Fruit fly (Drosophila melanogaster) whole organism, embryonic: ENCODE data around the gene CG10214.
A peak's percentile ranks its signal among the peaks of the same experiment; 100 is the strongest.

ENCODE experiments used
- Abd-B ChIP-seq: fragments of 200-800 bp; sonication (Bioruptor generic); optimal IDR thresholded peaks from 2 replicates; lab custom pipeline; 2018; ENCODE audit warnings: missing biosample characterization, mild to moderate bottlenecking, missing genetic modification characterization, moderate library complexity
- Ada2b ChIP-seq: fragments of 200-800 bp; sonication (Bioruptor generic); IDR thresholded peaks from 2 replicates; pipeline ENCODE4 v1.3.6; 2022; ENCODE audit warnings: missing biosample characterization, missing genetic modification characterization
- Adf1 ChIP-seq: fragments of 200-800 bp; sonication (Bioruptor generic); IDR thresholded peaks from 2 replicates; pipeline ENCODE4 v1.3.6; 2022; ENCODE audit warnings: missing biosample characterization, missing genetic modification characterization
- CG10274 ChIP-seq: fragments of 200-800 bp; sonication (Bioruptor generic); optimal IDR thresholded peaks from 3 replicates; lab custom pipeline; 2017; ENCODE audit warnings: missing biosample characterization, mild to moderate bottlenecking, missing genetic modification characterization
- CG10543 ChIP-seq: fragments of 200-800 bp; sonication (Bioruptor generic); optimal IDR thresholded peaks from 3 replicates; lab custom pipeline; 2017; ENCODE audit warnings: missing biosample characterization, mild to moderate bottlenecking, missing genetic modification characterization, moderate library complexity
- CG11695 ChIP-seq: fragments of 200-800 bp; sonication (Bioruptor generic); IDR thresholded peaks from 3 replicates; pipeline ENCODE4 v1.3.6; 2022; ENCODE audit warnings: missing biosample characterization, missing genetic modification characterization
- CG12104 ChIP-seq: fragments of 200-800 bp; sonication (Bioruptor generic); optimal IDR thresholded peaks from 3 replicates; lab custom pipeline; 2016; ENCODE audit warnings: missing biosample characterization, missing genetic modification characterization
- CG12744 ChIP-seq: fragments of 200-800 bp; sonication (Bioruptor generic); optimal IDR thresholded peaks from 2 replicates; lab custom pipeline; 2016; ENCODE audit warnings: missing biosample characterization, missing genetic modification characterization
- CG15479 ChIP-seq: fragments of 200-800 bp; sonication (Bioruptor generic); optimal IDR thresholded peaks from 3 replicates; lab custom pipeline; 2019; ENCODE audit warnings: missing biosample characterization, mild to moderate bottlenecking, missing genetic modification characterization, moderate library complexity
- CG15696 ChIP-seq: fragments of 200-800 bp; sonication (Bioruptor generic); optimal IDR thresholded peaks from 2 replicates; lab custom pipeline; 2019; ENCODE audit warnings: missing biosample characterization, mild to moderate bottlenecking, missing genetic modification characterization, moderate library complexity
- CG1602 ChIP-seq: fragments of 200-800 bp; sonication (Bioruptor generic); optimal IDR thresholded peaks from 3 replicates; lab custom pipeline; 2016; ENCODE audit warnings: missing biosample characterization, missing genetic modification characterization
- CG17829 ChIP-seq: fragments of 200-800 bp; optimal IDR thresholded peaks from 2 replicates; lab custom pipeline; 2019; ENCODE audit warnings: missing biosample characterization, mild to moderate bottlenecking, missing genetic modification characterization, moderate library complexity
- CG2120 ChIP-seq: fragments of 200-800 bp; sonication (Bioruptor generic); optimal IDR thresholded peaks from 3 replicates; lab custom pipeline; 2016; ENCODE audit warnings: missing biosample characterization, missing genetic modification characterization
- CG3847 ChIP-seq: fragments of 200-800 bp; sonication (Bioruptor generic); IDR thresholded peaks from 2 replicates; pipeline ENCODE4 v1.3.6; 2022; ENCODE audit warnings: missing biosample characterization, missing genetic modification characterization
- CG5180 ChIP-seq: fragments of 200-800 bp; sonication (Bioruptor generic); optimal IDR thresholded peaks from 3 replicates; lab custom pipeline; 2017; ENCODE audit warnings: missing biosample characterization, missing genetic modification characterization, mild to moderate bottlenecking, moderate library complexity, missing genetic modification reagents
- CG6175 ChIP-seq: fragments of 200-800 bp; sonication (Bioruptor generic); IDR thresholded peaks from 3 replicates; pipeline ENCODE4 v1.3.6; 2022; ENCODE audit warnings: missing biosample characterization, missing genetic modification characterization
- CG6654 ChIP-seq: fragments of 200-800 bp; sonication (Bioruptor generic); optimal IDR thresholded peaks from 2 replicates; lab custom pipeline; 2017; ENCODE audit warnings: missing biosample characterization, mild to moderate bottlenecking, missing genetic modification characterization
- CG6854 ChIP-seq: fragments of 200-800 bp; sonication (Bioruptor generic); optimal IDR thresholded peaks from 3 replicates; lab custom pipeline; 2017; ENCODE audit warnings: missing biosample characterization, mild to moderate bottlenecking, missing genetic modification characterization
- CG9609 ChIP-seq: fragments of 200-800 bp; sonication (Bioruptor generic); optimal IDR thresholded peaks from 3 replicates; lab custom pipeline; 2016; ENCODE audit warnings: missing biosample characterization, missing genetic modification characterization
- CG9817 ChIP-seq: fragments of 200-800 bp; sonication (Bioruptor generic); optimal IDR thresholded peaks from 2 replicates; lab custom pipeline; 2018; ENCODE audit warnings: missing biosample characterization, mild to moderate bottlenecking, missing genetic modification characterization, moderate library complexity
- CrebB ChIP-seq: fragments of 200-800 bp; sonication (Bioruptor generic); optimal IDR thresholded peaks from 3 replicates; lab custom pipeline; 2018; ENCODE audit warnings: missing biosample characterization, mild to moderate bottlenecking, missing genetic modification characterization
- D19A ChIP-seq: fragments of 200-800 bp; optimal IDR thresholded peaks from 3 replicates; lab custom pipeline; 2019; ENCODE audit warnings: missing biosample characterization, mild to moderate bottlenecking, missing genetic modification characterization, moderate library complexity
- Dek ChIP-seq: fragments of 200-800 bp; sonication (Bioruptor generic); optimal IDR thresholded peaks from 3 replicates; lab custom pipeline; 2019; ENCODE audit warnings: missing biosample characterization, mild to moderate bottlenecking, missing genetic modification characterization, moderate library complexity
- Eip74EF ChIP-seq, 2 experiments: fragments of 200-800 bp in 1 of 2; fragments of >200 bp in 1 of 2; sonication (Bioruptor generic) in 1 of 2; optimal IDR thresholded peaks; 2 replicates each; lab custom pipeline; 2017 to 2019; ENCODE audit warnings: missing biosample characterization in 2 of 2, missing genetic modification characterization in 2 of 2, mild to moderate bottlenecking in 1 of 2, moderate library complexity in 1 of 2
- HmgD ChIP-seq: fragments of 200-800 bp; sonication (Bioruptor generic); optimal IDR thresholded peaks from 3 replicates; lab custom pipeline; 2016; ENCODE audit warnings: missing biosample characterization, missing genetic modification characterization
- Lim3 ChIP-seq: fragments of 200-800 bp; sonication (Bioruptor generic); IDR thresholded peaks from 2 replicates; pipeline ENCODE4 v1.3.6; 2022; ENCODE audit warnings: missing biosample characterization, missing genetic modification characterization
- Lpt ChIP-seq: fragments of >200 bp; optimal IDR thresholded peaks from 2 replicates; lab custom pipeline; 2018; ENCODE audit warnings: missing biosample characterization, missing genetic modification characterization
- Nf-YB ChIP-seq: fragments of 200-800 bp; sonication (Bioruptor generic); optimal IDR thresholded peaks from 3 replicates; lab custom pipeline; 2019; ENCODE audit warnings: missing biosample characterization, mild to moderate bottlenecking, missing genetic modification characterization, moderate library complexity
- Usf ChIP-seq: fragments of 200-800 bp; sonication (Bioruptor generic); optimal IDR thresholded peaks from 2 replicates; lab custom pipeline; 2017; ENCODE audit warnings: missing genotype, missing biosample characterization, missing genetic modification characterization
- abd-A ChIP-seq: fragments of 200-800 bp; sonication (Bioruptor generic); optimal IDR thresholded peaks from 3 replicates; lab custom pipeline; 2019; ENCODE audit warnings: missing biosample characterization, mild to moderate bottlenecking, missing genetic modification characterization, moderate library complexity
- al ChIP-seq: fragments of 200-800 bp; sonication (Bioruptor generic); IDR thresholded peaks from 2 replicates; pipeline ENCODE4 v1.3.6; 2022; ENCODE audit warnings: missing biosample characterization, missing genetic modification characterization
- btn ChIP-seq: fragments of 200-800 bp; sonication (Bioruptor generic); optimal IDR thresholded peaks from 2 replicates; lab custom pipeline; 2016; ENCODE audit warnings: missing biosample characterization, missing genetic modification characterization
- cato ChIP-seq: fragments of 200-800 bp; sonication (Bioruptor generic); optimal IDR thresholded peaks from 2 replicates; lab custom pipeline; 2016; ENCODE audit warnings: missing biosample characterization, missing genetic modification characterization, borderline replicate concordance
- chinmo ChIP-seq: fragments of 200-800 bp; sonication (Bioruptor generic); IDR thresholded peaks from 4 replicates; pipeline ENCODE4 v1.3.6; 2022; ENCODE audit warnings: missing biosample characterization, missing genetic modification characterization; ENCODE audit not compliant: partially characterized antibody
- dati ChIP-seq: fragments of 200-800 bp; sonication (Bioruptor generic); IDR thresholded peaks from 2 replicates; pipeline ENCODE4 v1.3.6; 2022; ENCODE audit warnings: missing biosample characterization, missing genetic modification characterization
- en ChIP-seq: fragments of 200-800 bp; sonication (Bioruptor generic); optimal IDR thresholded peaks from 2 replicates; lab custom pipeline; 2016; ENCODE audit warnings: missing biosample characterization, missing genetic modification characterization
- eve ChIP-seq, 2 experiments: fragments of >200 bp; optimal IDR thresholded peaks; 2 replicates each; lab custom pipeline; 2017; ENCODE audit warnings: missing biosample characterization in 2 of 2, missing genetic modification characterization in 2 of 2
- exex ChIP-seq: fragments of 200-800 bp; sonication (Bioruptor generic); optimal IDR thresholded peaks from 4 replicates; lab custom pipeline; 2018; ENCODE audit warnings: missing biosample characterization, mild to moderate bottlenecking, missing genetic modification characterization, moderate library complexity
- fd96Cb ChIP-seq: fragments of 200-800 bp; sonication (Bioruptor generic); optimal IDR thresholded peaks from 2 replicates; lab custom pipeline; 2018; ENCODE audit warnings: missing biosample characterization, mild to moderate bottlenecking, missing genetic modification characterization, moderate library complexity
- gsb-n ChIP-seq: fragments of 200-800 bp; sonication (Bioruptor generic); optimal IDR thresholded peaks from 3 replicates; lab custom pipeline; 2018; ENCODE audit warnings: missing biosample characterization, mild to moderate bottlenecking, missing genetic modification characterization
- gt ChIP-seq: fragments of 200-800 bp; sonication (Bioruptor generic); IDR thresholded peaks from 2 replicates; pipeline ENCODE4 v1.3.6; 2022; ENCODE audit warnings: missing biosample characterization, missing genetic modification characterization
- ham ChIP-seq: fragments of 200-800 bp; sonication (Bioruptor generic); IDR thresholded peaks from 2 replicates; pipeline ENCODE4 v1.3.6; 2022; ENCODE audit warnings: missing biosample characterization, missing genetic modification characterization
- hb ChIP-seq: fragments of 200-800 bp; sonication (Bioruptor generic); IDR thresholded peaks from 3 replicates; pipeline ENCODE4 v1.3.6; 2022; ENCODE audit warnings: missing biosample characterization, missing genetic modification characterization; ENCODE audit not compliant: partially characterized antibody
- pb ChIP-seq: fragments of 200-800 bp; sonication (Bioruptor generic); optimal IDR thresholded peaks from 3 replicates; lab custom pipeline; 2016; ENCODE audit warnings: missing biosample characterization, missing genetic modification characterization
- sug ChIP-seq: fragments of 200-800 bp; optimal IDR thresholded peaks from 2 replicates; lab custom pipeline; 2019; ENCODE audit warnings: missing biosample characterization, mild to moderate bottlenecking, missing genetic modification characterization, moderate library complexity
- tap ChIP-seq: fragments of 200-800 bp; optimal IDR thresholded peaks from 3 replicates; lab custom pipeline; 2019; ENCODE audit warnings: missing biosample characterization, mild to moderate bottlenecking, missing genetic modification characterization, moderate library complexity
- trem ChIP-seq: fragments of 200-800 bp; optimal IDR thresholded peaks from 3 replicates; lab custom pipeline; 2019; ENCODE audit warnings: missing biosample characterization, mild to moderate bottlenecking, missing genetic modification characterization, moderate library complexity
- tx ChIP-seq: fragments of 200-800 bp; sonication (Bioruptor generic); optimal IDR thresholded peaks from 2 replicates; lab custom pipeline; 2016; ENCODE audit warnings: missing biosample characterization, missing genetic modification characterization
- zf30C ChIP-seq: fragments of 200-800 bp; sonication (Bioruptor generic); optimal IDR thresholded peaks from 3 replicates; lab custom pipeline; 2018; ENCODE audit warnings: missing biosample characterization, mild to moderate bottlenecking, missing genetic modification characterization
- zfh2 ChIP-seq: fragments of 200-800 bp; sonication (Bioruptor generic); optimal IDR thresholded peaks from 2 replicates; lab custom pipeline; 2016; ENCODE audit warnings: missing biosample characterization, missing genetic modification characterization

Gene CG10214

dm6 chr3R:23760219-23761018, 6.9 kb downstream of the CG10214 start, which contains the start of gene SdhD (continued):
- TF ChIP-seq CG10274 (no peak), gsb-n (tag; lab: Kevin White, UChicago) (no peak), pb (GFP tag; lab: Kevin White, UChicago) (no peak), Usf (GFP tag; lab: Kevin White, UChicago) (no peak), CG12104 (GFP tag; lab: Kevin White, UChicago) (no peak), Ada2b (GFP tag; lab: Robert Waterston, UW) (no peak), CG6854 (GFP tag; lab: Kevin White, UChicago) (no peak), Dek (tag; lab: Kevin White, UChicago) (no peak), CG9817 (no peak), al (GFP tag; lab: Robert Waterston, UW) (no peak), fd96Cb (tag; lab: Kevin White, UChicago) (no peak), CG6175 (GFP tag; lab: Robert Waterston, UW) (no peak), CG10543 (no peak), tx (GFP tag; lab: Kevin White, UChicago) (no peak), sug (peak; percentile 18), CrebB (tag; lab: Kevin White, UChicago) (no peak), CG11695 (GFP tag; lab: Robert Waterston, UW) (no peak), exex (tag; lab: Kevin White, UChicago) (peak; percentile 27), en (no peak), Adf1 (GFP tag; lab: Robert Waterston, UW) (no peak), CG12744 (GFP tag; lab: Kevin White, UChicago) (no peak), gt (GFP tag; lab: Robert Waterston, UW) (no peak), trem (tag; lab: Kevin White, UChicago) (peak; percentile 36), Lim3 (GFP tag; lab: Robert Waterston, UW) (no peak), tap (no peak), Lpt (GFP tag; lab: Kevin White, UChicago) (no peak), CG2120 (GFP tag; lab: Kevin White, UChicago) (peak; percentile 61), CG15479 (GFP tag; lab: Kevin White, UChicago) (no peak), D19A (tag; lab: Kevin White, UChicago) (no peak), hb (GFP tag; lab: Robert Waterston, UW) (no peak), dati (no peak), CG9609 (GFP tag; lab: Kevin White, UChicago) (no peak), Nf-YB (GFP tag; lab: Kevin White, UChicago) (no peak), ham (GFP tag; lab: Robert Waterston, UW) (no peak), eve (GFP tag; optimal IDR thresholded peaks at IDR 0.05; lab: Kevin White, UChicago) (no peak), CG17829 (tag; lab: Kevin White, UChicago) (peak; percentile 9), HmgD (GFP tag; lab: Kevin White, UChicago) (no peak), CG6654 (GFP tag; lab: Kevin White, UChicago) (no peak), CG5180 (GFP tag; lab: Kevin White, UChicago) (no peak), CG15696 (tag; lab: Kevin White, UChicago) (no peak), zf30C (no peak), zfh2 (GFP tag; lab: Kevin White, UChicago) (peak; percentile 53), CG1602 (GFP tag; lab: Kevin White, UChicago) (no peak), btn (GFP tag; lab: Kevin White, UChicago) (no peak), abd-A (tag; lab: Kevin White, UChicago) (no peak), chinmo (GFP tag; lab: Robert Waterston, UW) (no peak), Eip74EF (GFP tag; optimal IDR thresholded peaks at IDR 0.05; lab: Kevin White, UChicago) (no peak), CG3847 (GFP tag; lab: Robert Waterston, UW) (0 out of 2 replicates have a peak, but pooled peaks have one; percentile 25), Abd-B (GFP tag; lab: Kevin White, UChicago) (no peak), cato (GFP tag; lab: Kevin White, UChicago) (no peak)
